Worm (Caenorhabditis elegans) whole organism, L3 larva: ENCODE measurements around the gene pak-1.

Experiments
- ZK546.5 ChIP-seq: sonication (generic microtip); optimal IDR thresholded peaks from 2 replicates; lab custom pipeline; 2017; ENCODE audit warnings: missing biosample characterization, missing genetic modification characterization
- ceh-16 ChIP-seq: sonication (generic microtip); optimal IDR thresholded peaks from 2 replicates; lab custom pipeline; 2017; ENCODE audit warnings: missing biosample characterization, missing genetic modification characterization
- elt-2 ChIP-seq: sonication (generic microtip); optimal IDR thresholded peaks from 2 replicates; lab custom pipeline; 2016; ENCODE audit warnings: missing genetic modification reagents, mild to moderate bottlenecking, missing genetic modification characterization, missing compliant biosample characterization
- jun-1 ChIP-seq: fragments of 150-350 bp; optimal IDR thresholded peaks from 2 replicates; lab custom pipeline; 2014; ENCODE audit warnings: missing biosample characterization, missing genetic modification reagents, missing genetic modification characterization
- mdl-1 ChIP-seq: fragments of 150-350 bp; optimal IDR thresholded peaks from 2 replicates; lab custom pipeline; 2014; ENCODE audit warnings: missing biosample characterization, missing genetic modification characterization
- nfya-1 ChIP-seq: sonication (generic microtip); optimal IDR thresholded peaks from 2 replicates; lab custom pipeline; 2017; ENCODE audit warnings: missing genetic modification characterization, mild to moderate bottlenecking, missing compliant biosample characterization, antibody characterized with exemption, moderate library complexity; ENCODE audit not compliant: insufficient read depth
- ztf-11 ChIP-seq: fragments of 150-350 bp; optimal IDR thresholded peaks from 2 replicates; lab custom pipeline; 2014; ENCODE audit warnings: missing biosample characterization, missing genetic modification characterization

DNA sequence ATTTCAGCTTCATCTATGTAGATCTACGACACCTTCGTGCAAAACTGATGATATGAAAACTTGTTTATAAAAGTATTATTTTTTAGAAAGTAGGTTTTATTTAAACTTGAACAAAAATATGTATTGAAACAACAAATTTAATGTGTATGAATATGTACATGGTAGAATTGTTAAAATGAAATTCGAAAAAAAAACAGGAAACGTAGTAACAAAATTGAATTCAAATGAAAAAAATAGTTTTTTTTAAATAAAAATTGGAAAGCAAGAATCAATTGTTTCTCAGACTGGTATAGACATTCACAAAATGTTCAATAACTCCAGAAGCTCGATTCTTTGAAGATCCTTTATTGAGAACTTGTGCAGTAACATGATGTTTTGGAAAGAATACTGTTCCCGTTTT, 27.6 kb downstream of the pak-1 start:
- TF ChIP-seq ztf-11 (tag; lab: Kevin White, UChicago) (no peak), mdl-1 (no peak), nfya-1 (tag; lab: Kevin White, UChicago) (no peak), elt-2 (no peak), ceh-16 (no peak), jun-1 (tag; lab: Kevin White, UChicago) (no peak), ZK546.5 (tag; lab: Kevin White, UChicago) (no peak)
